Worm (Caenorhabditis elegans) whole organism, L1 larva: ENCODE data around the gene cpf-1.

Source experiments
- aha-1 ChIP-seq: fragments of 150-350 bp; optimal IDR thresholded peaks from 2 replicates; lab custom pipeline; 2014; ENCODE audit warnings: missing biosample characterization, missing genetic modification characterization
- blmp-1 ChIP-seq: fragments of 150-350 bp; optimal IDR thresholded peaks from 2 replicates; lab custom pipeline; 2014; ENCODE audit warnings: missing biosample characterization, missing genetic modification characterization
- fkh-4 ChIP-seq: sonication (generic microtip); optimal IDR thresholded peaks from 2 replicates; lab custom pipeline; 2016; ENCODE audit warnings: missing compliant biosample characterization, missing genetic modification characterization, borderline replicate concordance
- jun-1 ChIP-seq: fragments of 150-350 bp; optimal IDR thresholded peaks from 2 replicates; lab custom pipeline; 2014; ENCODE audit warnings: missing biosample characterization, missing genetic modification reagents, missing genetic modification characterization
- lin-39 ChIP-seq: fragments of 150-350 bp; optimal IDR thresholded peaks from 2 replicates; lab custom pipeline; 2014; ENCODE audit warnings: missing biosample characterization, missing genetic modification reagents, missing genetic modification characterization
- nhr-11 ChIP-seq: fragments of 150-350 bp; optimal IDR thresholded peaks from 2 replicates; lab custom pipeline; 2014; ENCODE audit warnings: missing biosample characterization, missing genetic modification characterization
- snpc-4 ChIP-seq: fragments of 150-350 bp; optimal IDR thresholded peaks from 2 replicates; lab custom pipeline; 2014; ENCODE audit warnings: missing biosample characterization, missing genetic modification characterization
- ztf-11 ChIP-seq, 2 experiments: sonication (generic microtip); optimal IDR thresholded peaks; 2 replicates each; lab custom pipeline; 2016 to 2017; ENCODE audit warnings: missing genetic modification characterization in 2 of 2, missing biosample characterization in 1 of 2, missing compliant biosample characterization in 1 of 2

DNA sequence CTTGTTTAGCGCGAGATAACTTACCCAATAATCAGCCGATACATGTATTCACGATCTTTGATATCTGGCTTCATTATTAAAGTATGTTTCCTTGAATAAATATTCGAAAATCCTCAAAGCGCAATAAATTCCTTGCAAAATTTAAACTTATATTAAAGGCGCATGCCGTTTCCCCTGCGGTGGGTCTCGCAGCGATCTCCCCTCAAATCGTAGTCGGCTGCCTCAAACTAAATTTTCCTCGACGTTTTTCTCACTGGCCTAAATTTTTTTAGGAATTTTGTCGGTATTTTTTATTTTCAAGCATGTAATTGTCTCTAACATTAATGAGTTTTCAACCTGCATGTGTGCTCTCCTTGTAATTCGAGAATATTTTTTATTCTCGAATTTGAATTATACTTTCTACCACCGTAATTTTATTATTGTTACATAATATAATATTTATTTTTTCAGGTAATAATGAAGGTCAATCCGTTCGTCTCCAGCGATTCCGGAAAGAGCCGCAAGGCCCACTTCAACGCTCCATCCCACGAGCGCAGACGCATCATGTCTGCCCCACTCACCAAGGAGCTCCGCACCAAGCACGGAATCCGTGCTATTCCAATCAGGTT lies at the start of gene cpf-1, which contains the start of gene rpl-26:
- TF ChIP-seq fkh-4 (tag; lab: Kevin White, UChicago) (no peak), jun-1 (tag; lab: Kevin White, UChicago) (peak; percentile 37), ztf-11 (tag; optimal IDR thresholded peaks at IDR 0.05; lab: Kevin White, UChicago) (no peak), nhr-11 (tag; lab: Kevin White, UChicago) (no peak), blmp-1 (tag; lab: Kevin White, UChicago) (peak; percentile 67), snpc-4 (tag; lab: Kevin White, UChicago) (peak; percentile 4), aha-1 (no peak), lin-39 (tag; lab: Kevin White, UChicago) (no peak)
